Fruit fly (Drosophila melanogaster): Measurements from ENCODE around the gene AstC-R1.

The AstC-R1 gene

dm6 chr3L:18593671-18594070 is 33.6 kb downstream of the AstC-R1 start, which contains the start of gene term:
Gene term, minus strand, starts transcription at chr3L:18593771.
- no peak for TF ChIP-seq h (GFP tag; optimal IDR thresholded peaks at IDR 0.05)
- no peak for TF ChIP-seq Hr78 (GFP tag; optimal IDR thresholded peaks at IDR 0.05)
- no peak for TF ChIP-seq psq (GFP tag; optimal IDR thresholded peaks at IDR 0.05)
- no peak for TF ChIP-seq dmrt93B (GFP tag; optimal IDR thresholded peaks at IDR 0.05)
- no peak for TF ChIP-seq Sp1 (GFP tag; optimal IDR thresholded peaks at IDR 0.05)
- TF ChIP-seq Rel (GFP tag; optimal IDR thresholded peaks at IDR 0.05) = no peak
- TF ChIP-seq Rel (tag; optimal IDR thresholded peaks at IDR 0.05) = no peak
- no peak for TF ChIP-seq GATAd (GFP tag; optimal IDR thresholded peaks at IDR 0.05)
- no peak for TF ChIP-seq Abd-B (GFP tag; optimal IDR thresholded peaks at IDR 0.05)
- no peak for TF ChIP-seq ey (GFP tag; optimal IDR thresholded peaks at IDR 0.05)
- TF ChIP-seq br (GFP tag; optimal IDR thresholded peaks at IDR 0.05) = no peak
- TF ChIP-seq CrebA (GFP tag; optimal IDR thresholded peaks at IDR 0.05; ENCODE audit: borderline replicate concordance) = no peak
- no peak for TF ChIP-seq OdsH (GFP tag; optimal IDR thresholded peaks at IDR 0.05)
- no peak for TF ChIP-seq dl (GFP tag; optimal IDR thresholded peaks at IDR 0.05; ENCODE audit: insufficient read depth in 1 of 2, partially characterized antibody in 2 of 2)

DNA sequence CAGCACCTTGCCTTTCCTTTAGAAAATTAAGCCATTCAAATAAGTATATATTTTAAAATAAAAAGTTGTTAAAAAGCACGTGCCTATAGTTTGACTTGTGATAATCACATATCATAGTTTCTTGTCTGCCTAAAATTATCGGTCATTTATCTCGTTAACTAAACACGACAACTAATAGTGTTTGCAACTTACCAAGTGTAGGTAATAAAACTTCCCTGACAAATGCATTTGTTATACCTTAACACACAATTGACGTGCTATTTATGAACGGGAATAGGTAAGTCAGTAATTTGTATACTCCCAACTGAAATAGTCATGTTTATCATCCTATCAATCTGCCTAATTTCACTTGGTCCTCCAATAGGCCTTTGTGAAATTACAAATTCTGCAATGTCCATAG is 43.1 kb downstream of the AstC-R1 start, which contains the start of gene CG18234:
Gene CG18234, plus strand, starts transcription at position 301 of the 400 bp plus-strand sequence.
- TF ChIP-seq dmrt93B (GFP tag; optimal IDR thresholded peaks at IDR 0.05) = no peak
- no peak for TF ChIP-seq Abd-B (GFP tag; optimal IDR thresholded peaks at IDR 0.05)
- TF ChIP-seq tai (GFP tag; optimal IDR thresholded peaks at IDR 0.05) = no peak
- TF ChIP-seq N (GFP tag; optimal IDR thresholded peaks at IDR 0.05) = no peak
- no peak for TF ChIP-seq OdsH (GFP tag; optimal IDR thresholded peaks at IDR 0.05)
- TF ChIP-seq Mio (GFP tag; optimal IDR thresholded peaks at IDR 0.05) = no peak
- TF ChIP-seq Sp1 (GFP tag; optimal IDR thresholded peaks at IDR 0.05) = no peak

DNA sequence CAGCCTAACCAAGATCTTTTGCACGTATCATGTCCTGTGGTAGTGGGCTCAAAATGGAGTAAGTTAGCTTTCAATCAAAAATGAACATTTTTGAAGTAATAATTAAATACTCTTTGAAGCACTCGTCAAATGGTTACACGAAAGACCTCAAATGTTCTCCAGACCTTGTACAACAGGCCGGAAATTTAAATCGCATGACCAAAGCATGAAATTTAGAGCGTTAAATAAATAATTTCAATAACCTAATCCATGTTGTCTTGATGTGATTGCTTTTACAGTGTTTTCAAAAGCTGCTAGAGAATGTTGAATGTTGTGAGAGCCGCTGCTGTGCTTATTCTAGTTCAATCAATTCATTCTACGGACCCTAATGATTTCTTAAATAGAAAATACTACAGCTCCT is 45.1 kb downstream of the AstC-R1 start, which contains the start of gene CG18233:
Gene CG18233, plus strand, starts transcription at position 301 of the 400 bp plus-strand sequence.
- no peak for TF ChIP-seq rgr (GFP tag; optimal IDR thresholded peaks at IDR 0.05)
- no peak for TF ChIP-seq Dif (GFP tag; optimal IDR thresholded peaks at IDR 0.05; ENCODE audit: partially characterized antibody)
- TF ChIP-seq tai (GFP tag; optimal IDR thresholded peaks at IDR 0.05) = no peak
- no peak for TF ChIP-seq woc (GFP tag; optimal IDR thresholded peaks at IDR 0.05)
- TF ChIP-seq Dfd (GFP tag; optimal IDR thresholded peaks at IDR 0.05) = no peak
- no peak for TF ChIP-seq Sp1 (GFP tag; optimal IDR thresholded peaks at IDR 0.05)
- no peak for TF ChIP-seq Mio (GFP tag; optimal IDR thresholded peaks at IDR 0.05)
- TF ChIP-seq dl (GFP tag; optimal IDR thresholded peaks at IDR 0.05; ENCODE audit: insufficient read depth in 1 of 2, partially characterized antibody in 2 of 2) = no peak
- TF ChIP-seq CG9705 (GFP tag; optimal IDR thresholded peaks at IDR 0.05) = no peak
- no peak for TF ChIP-seq ey (GFP tag; optimal IDR thresholded peaks at IDR 0.05)
- no peak for TF ChIP-seq brk (GFP tag; optimal IDR thresholded peaks at IDR 0.05)
- no peak for TF ChIP-seq fru (GFP tag; optimal IDR thresholded peaks at IDR 0.05)
- TF ChIP-seq dsf (GFP tag; optimal IDR thresholded peaks at IDR 0.05; ENCODE audit: borderline replicate concordance) = no peak
- TF ChIP-seq jim (GFP tag; optimal IDR thresholded peaks at IDR 0.05) = no peak
- TF ChIP-seq sv (GFP tag; optimal IDR thresholded peaks at IDR 0.05) = no peak

dm6 chr3L:18607162-18607561 is 47.1 kb downstream of the AstC-R1 start, which contains the start of gene CG18231:
Gene CG18231, plus strand, starts transcription at chr3L:18607462.
- TF ChIP-seq dl (GFP tag; optimal IDR thresholded peaks at IDR 0.05; ENCODE audit: insufficient read depth in 1 of 2, partially characterized antibody in 2 of 2) (no peak), psq (GFP tag; optimal IDR thresholded peaks at IDR 0.05) (no peak), GATAd (GFP tag; optimal IDR thresholded peaks at IDR 0.05) (no peak), rgr (GFP tag; optimal IDR thresholded peaks at IDR 0.05) (no peak), fru (GFP tag; optimal IDR thresholded peaks at IDR 0.05) (no peak), CrebA (GFP tag; optimal IDR thresholded peaks at IDR 0.05; ENCODE audit: borderline replicate concordance) (no peak), foxo (GFP tag; optimal IDR thresholded peaks at IDR 0.05) (no peak), Hnf4 (GFP tag; optimal IDR thresholded peaks at IDR 0.05) (no peak), dmrt93B (GFP tag; optimal IDR thresholded peaks at IDR 0.05) (no peak), CG9705 (GFP tag; optimal IDR thresholded peaks at IDR 0.05) (no peak), HLH106 (tag; optimal IDR thresholded peaks at IDR 0.05) (no peak)

DNA sequence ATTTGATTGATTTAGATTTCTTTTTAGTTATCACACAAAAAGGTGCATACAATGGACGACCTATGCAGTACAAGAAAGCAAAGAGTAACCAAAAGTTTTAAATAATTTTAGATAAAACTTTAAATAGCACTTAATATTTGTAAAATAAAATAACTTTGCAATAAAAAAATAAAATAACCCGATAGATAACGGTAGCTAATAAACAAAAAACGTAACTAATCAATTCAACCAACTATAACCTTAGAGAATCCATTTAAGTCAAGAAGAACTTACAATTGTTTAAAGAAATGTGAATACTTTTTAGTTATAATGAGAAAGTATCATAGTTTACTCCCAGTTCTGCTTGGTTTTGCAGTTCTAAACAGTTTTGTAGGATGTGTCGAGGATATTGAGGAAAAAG is 49.3 kb downstream of the AstC-R1 start, which contains the start of gene CG32201:
Gene CG32201, plus strand, starts transcription at position 301 of the 400 bp plus-strand sequence.
- TF ChIP-seq Hnf4 (GFP tag; optimal IDR thresholded peaks at IDR 0.05) = no peak
- no peak for TF ChIP-seq psq (GFP tag; optimal IDR thresholded peaks at IDR 0.05)
- TF ChIP-seq Mio (GFP tag; optimal IDR thresholded peaks at IDR 0.05) = no peak
- no peak for TF ChIP-seq Abd-B (GFP tag; optimal IDR thresholded peaks at IDR 0.05)
- TF ChIP-seq br (GFP tag; optimal IDR thresholded peaks at IDR 0.05) = no peak
- TF ChIP-seq tai (GFP tag; optimal IDR thresholded peaks at IDR 0.05) = no peak
- no peak for TF ChIP-seq dl (GFP tag; optimal IDR thresholded peaks at IDR 0.05; ENCODE audit: insufficient read depth in 1 of 2, partially characterized antibody in 2 of 2)
- no peak for TF ChIP-seq Dif (GFP tag; optimal IDR thresholded peaks at IDR 0.05; ENCODE audit: partially characterized antibody)
- TF ChIP-seq rgr (GFP tag; optimal IDR thresholded peaks at IDR 0.05) = no peak
- TF ChIP-seq woc (GFP tag; optimal IDR thresholded peaks at IDR 0.05) = no peak
- no peak for TF ChIP-seq CG32264 (GFP tag; optimal IDR thresholded peaks at IDR 0.05)
- TF ChIP-seq Vsx2 (GFP tag; optimal IDR thresholded peaks at IDR 0.05; ENCODE audit: partially characterized antibody) = no peak
- no peak for TF ChIP-seq sv (GFP tag; optimal IDR thresholded peaks at IDR 0.05)
- TF ChIP-seq foxo (GFP tag; optimal IDR thresholded peaks at IDR 0.05) = no peak
- no peak for TF ChIP-seq pan (optimal IDR thresholded peaks at IDR 0.05)
- TF ChIP-seq N (GFP tag; optimal IDR thresholded peaks at IDR 0.05) = no peak
- no peak for TF ChIP-seq CG9705 (GFP tag; optimal IDR thresholded peaks at IDR 0.05)
- TF ChIP-seq Dfd (GFP tag; optimal IDR thresholded peaks at IDR 0.05) = no peak
- TF ChIP-seq Jra (GFP tag; optimal IDR thresholded peaks at IDR 0.05) = no peak

Data from whole organism, wandering third instar larva.